Fruit fly (Drosophila melanogaster) whole organism, adult: ENCODE data around the gene RhoGAP68F.
A peak's percentile ranks its signal among the peaks of the same experiment; 100 is the strongest.

ENCODE experiments used
- CG11617 ChIP-seq: fragments of 200-800 bp; sonication (Bioruptor generic); optimal IDR thresholded peaks from 2 replicates; lab custom pipeline; 2017; ENCODE audit warnings: mild to moderate bottlenecking, missing biosample characterization, missing genetic modification reagents, missing genetic modification characterization
- CG12768 ChIP-seq: fragments of 200-800 bp; sonication (Bioruptor generic); optimal IDR thresholded peaks from 2 replicates; lab custom pipeline; 2017; ENCODE audit warnings: missing biosample characterization, missing genetic modification characterization, mild to moderate bottlenecking, moderate library complexity, missing genetic modification reagents
- CG7101 ChIP-seq: fragments of 200-800 bp; sonication (Bioruptor generic); optimal IDR thresholded peaks from 2 replicates; lab custom pipeline; 2018; ENCODE audit warnings: missing biosample characterization, mild to moderate bottlenecking, missing genetic modification characterization, moderate library complexity
- Clk ChIP-seq: fragments of 200-800 bp; sonication (Bioruptor generic); optimal IDR thresholded peaks from 2 replicates; lab custom pipeline; 2017; ENCODE audit warnings: missing biosample characterization, missing genetic modification characterization
- Hr96 ChIP-seq: fragments of 200-800 bp; sonication (Bioruptor generic); optimal IDR thresholded peaks from 2 replicates; lab custom pipeline; 2016; ENCODE audit warnings: missing biosample characterization, missing genetic modification characterization
- kay ChIP-seq: fragments of 200-800 bp; sonication (Bioruptor generic); peaks from one replicate; lab custom pipeline; 2016; ENCODE audit warnings: missing biosample characterization, missing genetic modification characterization, borderline replicate concordance
- toe ChIP-seq: fragments of 200-800 bp; sonication (Bioruptor generic); optimal IDR thresholded peaks from 2 replicates; lab custom pipeline; 2016; ENCODE audit warnings: missing biosample characterization, missing genetic modification characterization

DNA sequence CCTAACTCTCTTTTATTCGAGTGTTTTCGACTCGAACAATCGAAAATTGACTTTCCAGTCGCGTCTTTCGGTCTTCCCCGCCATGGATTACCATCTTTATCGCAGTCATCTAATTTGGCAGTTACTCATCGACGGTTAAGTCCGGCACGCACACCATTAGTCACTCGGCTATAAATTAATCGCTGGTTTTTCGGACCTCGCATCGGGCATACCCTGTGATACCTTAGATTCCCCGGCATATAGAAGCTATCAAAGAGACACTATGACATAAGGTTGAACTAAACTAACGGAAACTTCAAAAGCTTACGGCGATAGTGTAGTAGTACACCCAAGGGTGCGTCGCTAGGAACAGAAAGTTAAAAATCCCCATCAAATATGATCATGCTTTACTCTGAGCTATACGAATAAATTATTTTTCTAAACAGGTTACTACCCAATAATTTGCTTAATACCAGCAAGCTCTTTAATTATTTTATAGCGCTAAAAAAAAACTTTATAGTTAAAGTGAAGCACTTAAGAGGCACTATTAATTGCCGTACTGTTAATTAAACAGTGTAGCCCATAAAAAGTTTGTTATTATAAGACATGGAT is 40.3 kb downstream of the RhoGAP68F start:
- TF ChIP-seq Clk (GFP tag; lab: Kevin White, UChicago): no peak
- TF ChIP-seq CG11617 (GFP tag; lab: Kevin White, UChicago): peak; percentile 43
- no peak for TF ChIP-seq CG12768
- TF ChIP-seq Hr96: no peak
- no peak for TF ChIP-seq kay (GFP tag; lab: Kevin White, UChicago)
- TF ChIP-seq CG7101 (tag; lab: Kevin White, UChicago): no peak
- TF ChIP-seq toe (GFP tag; lab: Kevin White, UChicago): peak; percentile 32
